Worm (Caenorhabditis elegans) whole organism, L1 larva: ENCODE measurements around the gene prx-1.
A peak's percentile ranks its signal among the peaks of the same experiment; 100 is the strongest.

Experiments
- alr-1 ChIP-seq: fragments of 200-800 bp; sonication (Bioruptor generic); optimal IDR thresholded peaks from 2 replicates; lab custom pipeline; 2018; ENCODE audit warnings: borderline replicate concordance, mild to moderate bottlenecking, missing genetic modification characterization, missing compliant biosample characterization
- ama-1 ChIP-seq: fragments of 150-350 bp; optimal IDR thresholded peaks from 2 replicates; lab custom pipeline; 2014
- blmp-1 ChIP-seq: fragments of 150-350 bp; optimal IDR thresholded peaks from 2 replicates; lab custom pipeline; 2014; ENCODE audit warnings: missing biosample characterization, missing genetic modification characterization
- ces-1 ChIP-seq: fragments of 150-350 bp; optimal IDR thresholded peaks from 2 replicates; lab custom pipeline; 2014; ENCODE audit warnings: missing biosample characterization, missing genetic modification reagents, missing genetic modification characterization
- dpl-1 ChIP-seq, 3 experiments: fragments of 150-350 bp in 2 of 3; sonication (generic microtip) in 1 of 3; optimal IDR thresholded peaks; 2 replicates each; lab custom pipeline; 2014 to 2017; ENCODE audit warnings: missing biosample characterization in 3 of 3, missing genetic modification characterization in 3 of 3, missing genetic modification reagents in 3 of 3
- efl-1 ChIP-seq, 4 experiments: fragments of 150-350 bp; optimal IDR thresholded peaks in 3 of 4; peaks in 1 of 4; 1 replicate in 1 of 4; 2 replicates in 3 of 4; lab custom pipeline; 2014; ENCODE audit warnings: missing biosample characterization in 2 of 4, missing genetic modification characterization in 2 of 4, missing genetic modification reagents in 2 of 4
- elt-2 ChIP-seq: sonication (generic microtip); optimal IDR thresholded peaks from 2 replicates; lab custom pipeline; 2016; ENCODE audit warnings: missing genetic modification characterization, mild to moderate bottlenecking, inconsistent platforms, missing compliant biosample characterization, missing genetic modification reagents
- hlh-17 ChIP-seq: fragments of 200-800 bp; sonication (Bioruptor generic); optimal IDR thresholded peaks from 2 replicates; lab custom pipeline; 2018; ENCODE audit warnings: missing genetic modification characterization, mild to moderate bottlenecking, missing compliant biosample characterization, moderate library complexity, borderline replicate concordance
- hlh-4 ChIP-seq: sonication (generic microtip); optimal IDR thresholded peaks from 2 replicates; lab custom pipeline; 2016; ENCODE audit warnings: mild to moderate bottlenecking, missing genetic modification characterization, missing compliant biosample characterization
- hpl-2 ChIP-seq: fragments of 150-350 bp; optimal IDR thresholded peaks from 2 replicates; lab custom pipeline; 2014; ENCODE audit warnings: missing biosample characterization, missing genetic modification reagents, missing genetic modification characterization
- irx-1 ChIP-seq: sonication (generic microtip); optimal IDR thresholded peaks from 2 replicates; lab custom pipeline; 2016; ENCODE audit warnings: missing genetic modification characterization, missing compliant biosample characterization
- isw-1 ChIP-seq: fragments of 200-800 bp; sonication (Bioruptor generic); IDR thresholded peaks from 2 replicates; pipeline ENCODE4 v1.3.6; 2022; ENCODE audit warnings: missing genetic modification characterization, missing compliant biosample characterization
- lin-13 ChIP-seq: fragments of 150-350 bp; optimal IDR thresholded peaks from 2 replicates; lab custom pipeline; 2014; ENCODE audit warnings: missing biosample characterization, missing genetic modification reagents, missing genetic modification characterization
- lin-14 ChIP-seq: fragments of 200-800 bp; sonication (Bioruptor generic); optimal IDR thresholded peaks from 2 replicates; lab custom pipeline; 2018; ENCODE audit warnings: mild to moderate bottlenecking, missing genetic modification characterization, moderate library complexity, missing compliant biosample characterization
- lin-35 ChIP-seq, 2 experiments: fragments of 150-350 bp; optimal IDR thresholded peaks; 2 replicates each; lab custom pipeline; 2014; ENCODE audit warnings: missing biosample characterization in 2 of 2, missing genetic modification characterization in 2 of 2, missing genetic modification reagents in 2 of 2
- lir-3 ChIP-seq: sonication (generic microtip); optimal IDR thresholded peaks from 2 replicates; lab custom pipeline; 2016; ENCODE audit warnings: mild to moderate bottlenecking, missing genetic modification characterization, moderate library complexity, missing compliant biosample characterization; ENCODE audit not compliant: poor library complexity
- lsy-2 ChIP-seq, 2 experiments: fragments of 150-350 bp; optimal IDR thresholded peaks; 2 replicates each; lab custom pipeline; 2014; ENCODE audit warnings: missing biosample characterization in 2 of 2, missing genetic modification characterization in 2 of 2
- mab-9 ChIP-seq: fragments of 200-800 bp; sonication (Bioruptor generic); IDR thresholded peaks from 2 replicates; pipeline ENCODE4 v1.3.6; 2022; ENCODE audit warnings: missing genetic modification reagents, missing genetic modification characterization, missing compliant biosample characterization
- mdl-1 ChIP-seq, 2 experiments: fragments of 150-350 bp; optimal IDR thresholded peaks; 2 replicates each; lab custom pipeline; 2014 to 2017; ENCODE audit warnings: missing biosample characterization in 2 of 2, missing genetic modification characterization in 2 of 2, inconsistent platforms in 1 of 2
- mef-2 ChIP-seq: fragments of 150-350 bp; optimal IDR thresholded peaks from 2 replicates; lab custom pipeline; 2014; ENCODE audit warnings: missing biosample characterization, missing genetic modification characterization
- mep-1 ChIP-seq: fragments of 150-350 bp; optimal IDR thresholded peaks from 2 replicates; lab custom pipeline; 2014; ENCODE audit warnings: missing biosample characterization, missing genetic modification characterization
- nhr-11 ChIP-seq: fragments of 150-350 bp; optimal IDR thresholded peaks from 2 replicates; lab custom pipeline; 2014; ENCODE audit warnings: missing biosample characterization, missing genetic modification characterization
- nhr-12 ChIP-seq: sonication (generic microtip); optimal IDR thresholded peaks from 2 replicates; lab custom pipeline; 2017; ENCODE audit warnings: missing biosample characterization, missing genetic modification characterization
- nhr-19 ChIP-seq: fragments of 200-800 bp; sonication (Bioruptor generic); conservative IDR thresholded peaks from 2 replicates; pipeline ENCODE4 v1.3.6; 2022; ENCODE audit warnings: missing genetic modification characterization, missing compliant biosample characterization
- nhr-20 ChIP-seq: sonication (generic microtip); optimal IDR thresholded peaks from 2 replicates; lab custom pipeline; 2016; ENCODE audit warnings: mild to moderate bottlenecking, missing genetic modification characterization, missing compliant biosample characterization
- nhr-237 ChIP-seq: fragments of 150-350 bp; optimal IDR thresholded peaks from 2 replicates; lab custom pipeline; 2014; ENCODE audit warnings: missing biosample characterization, missing genetic modification characterization
- nhr-28 ChIP-seq: fragments of 150-350 bp; optimal IDR thresholded peaks from 2 replicates; lab custom pipeline; 2014; ENCODE audit warnings: missing biosample characterization, missing genetic modification characterization
- nhr-76 ChIP-seq: sonication (generic microtip); optimal IDR thresholded peaks from 2 replicates; lab custom pipeline; 2017; ENCODE audit warnings: missing biosample characterization, missing genetic modification characterization
- nhr-77 ChIP-seq: fragments of 150-350 bp; optimal IDR thresholded peaks from 2 replicates; lab custom pipeline; 2014; ENCODE audit warnings: missing biosample characterization, missing genetic modification characterization
- pag-3 ChIP-seq: sonication (generic microtip); optimal IDR thresholded peaks from 2 replicates; lab custom pipeline; 2017; ENCODE audit warnings: missing genetic modification characterization, mild to moderate bottlenecking, missing compliant biosample characterization, antibody characterized with exemption, borderline replicate concordance; ENCODE audit not compliant: insufficient read depth
- rnt-1 ChIP-seq: sonication (generic microtip); optimal IDR thresholded peaks from 2 replicates; lab custom pipeline; 2016; ENCODE audit warnings: mild to moderate bottlenecking, missing genetic modification characterization, moderate library complexity, missing compliant biosample characterization
- sptf-1 ChIP-seq: fragments of 150-350 bp; optimal IDR thresholded peaks from 2 replicates; lab custom pipeline; 2014; ENCODE audit warnings: missing biosample characterization, missing genetic modification characterization
- tbx-2 ChIP-seq: sonication (generic microtip); optimal IDR thresholded peaks from 2 replicates; lab custom pipeline; 2016; ENCODE audit warnings: missing genetic modification characterization, missing compliant biosample characterization
- unc-30 ChIP-seq: sonication (generic microtip); optimal IDR thresholded peaks from 2 replicates; lab custom pipeline; 2017; ENCODE audit warnings: missing biosample characterization, missing genetic modification characterization
- ztf-4 ChIP-seq: fragments of 150-350 bp; optimal IDR thresholded peaks from 2 replicates; lab custom pipeline; 2014; ENCODE audit warnings: missing biosample characterization, missing genetic modification characterization

Gene prx-1

ce11 chrX:14334151-14334550 lies 20.4 kb downstream of the prx-1 start:
- TF ChIP-seq nhr-11 (tag; lab: Kevin White, UChicago) (no peak), lsy-2 (tag; optimal IDR thresholded peaks at IDR 0.05; lab: Kevin White, UChicago) (peak in 1 of 2 experiments; percentile 44), mdl-1 (tag; optimal IDR thresholded peaks at IDR 0.05; lab: Kevin White, UChicago) (no peak), lin-35 (GFP tag; optimal IDR thresholded peaks at IDR 0.05; lab: Kevin White, UChicago) (no peak), mep-1 (tag; lab: Kevin White, UChicago) (peak; percentile 62), efl-1 (optimal IDR thresholded peaks at IDR 0.05; lab: Kevin White, UChicago) (peak in 1 of 2 experiments; percentile 3), efl-1 (GFP tag; optimal IDR thresholded peaks at IDR 0.05 in 1 of 2; lab: Kevin White, UChicago) (no peak), rnt-1 (tag; lab: Kevin White, UChicago) (peak; percentile 37), nhr-28 (tag; lab: Kevin White, UChicago) (no peak), lin-13 (GFP tag; lab: Kevin White, UChicago) (no peak), hlh-4 (tag; lab: Kevin White, UChicago) (no peak), lin-14 (peak; percentile 32), blmp-1 (peak; percentile 15), ces-1 (no peak), nhr-19 (no peak), nhr-76 (tag; lab: Kevin White, UChicago) (no peak)
- TF ChIP-seq, all 84 proteins: peak for 6

ce11 chrX:14335220-14335619 lies 21.5 kb downstream of the prx-1 start, which contains the start of gene K04G11.1:
K04G11.1 (plus strand) TSS chrX:14335520.
- no peak for TF ChIP-seq irx-1 (tag; lab: Kevin White, UChicago)
- TF ChIP-seq nhr-20 (tag; lab: Kevin White, UChicago) = no peak
- no peak for TF ChIP-seq isw-1 (GFP tag; lab: Robert Waterston, UW)
- TF ChIP-seq ztf-4 (tag; lab: Kevin White, UChicago) = no peak
- no peak for TF ChIP-seq mep-1 (tag; lab: Kevin White, UChicago)
- TF ChIP-seq, all 84 proteins: peak for 0

- no peak for TF ChIP-seq unc-30 (tag; lab: Kevin White, UChicago)
- peak; percentile 25 for TF ChIP-seq lin-14
- TF ChIP-seq rnt-1 (tag; lab: Kevin White, UChicago) = peak; percentile 14
- no peak for TF ChIP-seq efl-1 (optimal IDR thresholded peaks at IDR 0.05; lab: Kevin White, UChicago)
- no peak for TF ChIP-seq efl-1 (GFP tag; optimal IDR thresholded peaks at IDR 0.05 in 1 of 2; lab: Kevin White, UChicago)
- TF ChIP-seq lir-3 (tag; lab: Kevin White, UChicago) = no peak
- no peak for TF ChIP-seq dpl-1 (GFP tag; optimal IDR thresholded peaks at IDR 0.05; lab: Kevin White, UChicago)
- no peak for TF ChIP-seq tbx-2 (tag; lab: Kevin White, UChicago)
- TF ChIP-seq hlh-17 (GFP tag; lab: Kevin White, UChicago) = no peak
- TF ChIP-seq nhr-11 (tag; lab: Kevin White, UChicago) = no peak
Measured at ce11 chrX:14335621-14336020, 21.9 kb downstream of the prx-1 start.

ce11 chrX:14338896-14339295 lies 25.2 kb downstream of the prx-1 start:
- TF ChIP-seq pag-3 (tag; lab: Kevin White, UChicago) (no peak), mep-1 (tag; lab: Kevin White, UChicago) (no peak), alr-1 (tag; lab: Kevin White, UChicago) (no peak), hpl-2 (no peak), lin-13 (GFP tag; lab: Kevin White, UChicago) (no peak), ama-1 (lab: Kevin White, UChicago) (no peak), nhr-12 (tag; lab: Kevin White, UChicago) (no peak), mef-2 (tag; lab: Kevin White, UChicago) (no peak), sptf-1 (tag; lab: Kevin White, UChicago) (no peak), isw-1 (GFP tag; lab: Robert Waterston, UW) (no peak), mab-9 (GFP tag; lab: Robert Waterston, UW) (no peak), efl-1 (optimal IDR thresholded peaks at IDR 0.05; lab: Kevin White, UChicago) (no peak), efl-1 (GFP tag; optimal IDR thresholded peaks at IDR 0.05 in 1 of 2; lab: Kevin White, UChicago) (no peak), nhr-237 (tag; lab: Kevin White, UChicago) (no peak), lir-3 (tag; lab: Kevin White, UChicago) (no peak), nhr-77 (tag; lab: Kevin White, UChicago) (no peak), elt-2 (tag; lab: Kevin White, UChicago) (no peak)
